Fruit fly (Drosophila melanogaster): Measurements from ENCODE around the gene CG4293.

CG4293 gene

DNA sequence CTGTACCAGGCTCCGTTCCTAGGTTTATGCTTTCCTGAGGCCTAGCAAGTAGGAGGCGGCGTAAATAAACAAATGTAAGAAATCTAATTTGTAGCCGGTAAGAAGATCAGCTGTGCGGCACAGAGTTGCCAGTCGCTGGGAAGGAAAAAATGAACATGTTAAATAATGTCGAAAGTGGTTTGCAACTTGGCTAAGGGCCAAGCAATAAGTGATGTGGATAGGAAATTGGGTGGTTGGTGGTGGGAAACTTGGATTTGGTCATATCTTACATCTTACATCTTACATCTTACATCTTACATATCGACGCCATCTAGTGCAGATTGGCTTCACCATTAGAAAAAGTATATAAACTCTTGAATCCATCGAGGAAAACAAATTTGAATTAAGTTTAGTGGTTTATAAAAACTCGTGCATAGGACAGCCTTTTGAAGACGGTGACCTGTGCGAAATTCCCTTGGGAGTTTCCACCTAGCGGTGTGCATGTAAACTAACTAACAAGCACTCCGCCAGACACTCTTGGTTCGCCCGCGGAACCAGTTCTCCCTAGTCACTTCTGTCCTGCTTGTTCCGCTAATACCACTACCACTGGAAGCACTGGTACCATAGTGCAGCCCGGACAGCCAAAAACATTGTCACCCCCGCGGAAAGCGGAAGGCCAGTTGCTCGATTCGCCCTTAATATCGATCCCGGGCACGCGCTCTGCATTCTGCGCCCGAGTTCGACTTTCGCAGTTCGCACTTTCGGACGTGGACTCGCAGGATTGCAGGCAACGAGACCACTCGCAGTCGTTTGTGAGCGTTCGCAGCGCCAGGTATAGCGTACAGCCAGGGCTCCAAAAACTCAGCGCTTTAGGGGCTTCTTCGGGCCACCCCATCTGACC, at the start of gene CG4293, which contains the start of gene Appl:
Gene CG4293, minus strand, starts transcription at position 568 of the 880 bp plus-strand sequence.
Gene Appl, plus strand, starts transcription at position 778 of the 880 bp plus-strand sequence.
- TF ChIP-seq CG7045 (GFP tag; optimal IDR thresholded peaks at IDR 0.05) (no peak), cnc (optimal IDR thresholded peaks at IDR 0.05) (no peak), Mnt (GFP tag; optimal IDR thresholded peaks at IDR 0.05) (no peak), Clk (GFP tag; optimal IDR thresholded peaks at IDR 0.05) (no peak), ovo (GFP tag; optimal IDR thresholded peaks at IDR 0.05) (no peak), CG12768 (GFP tag; optimal IDR thresholded peaks at IDR 0.05) (no peak), kay (GFP tag; ENCODE audit: borderline replicate concordance) (no peak), Crg-1 (GFP tag; optimal IDR thresholded peaks at IDR 0.05) (peak; percentile 14), CG1620 (GFP tag; optimal IDR thresholded peaks at IDR 0.05) (no peak), CG33017 (tag; optimal IDR thresholded peaks at IDR 0.05) (no peak), tj (GFP tag; optimal IDR thresholded peaks at IDR 0.05) (no peak), bab1 (GFP tag; optimal IDR thresholded peaks at IDR 0.05) (peak; percentile 23), pad (GFP tag; optimal IDR thresholded peaks at IDR 0.05) (no peak), CG14711 (tag; optimal IDR thresholded peaks at IDR 0.05) (peak; percentile 80), Hr96 (GFP tag; optimal IDR thresholded peaks at IDR 0.05) (peak; percentile 19), toe (GFP tag; optimal IDR thresholded peaks at IDR 0.05) (no peak), CG7101 (tag; optimal IDR thresholded peaks at IDR 0.05) (no peak), CG5204 (GFP tag; optimal IDR thresholded peaks at IDR 0.05) (no peak), CG11617 (GFP tag; optimal IDR thresholded peaks at IDR 0.05) (no peak), cic (GFP tag; optimal IDR thresholded peaks at IDR 0.05) (no peak)

DNA sequence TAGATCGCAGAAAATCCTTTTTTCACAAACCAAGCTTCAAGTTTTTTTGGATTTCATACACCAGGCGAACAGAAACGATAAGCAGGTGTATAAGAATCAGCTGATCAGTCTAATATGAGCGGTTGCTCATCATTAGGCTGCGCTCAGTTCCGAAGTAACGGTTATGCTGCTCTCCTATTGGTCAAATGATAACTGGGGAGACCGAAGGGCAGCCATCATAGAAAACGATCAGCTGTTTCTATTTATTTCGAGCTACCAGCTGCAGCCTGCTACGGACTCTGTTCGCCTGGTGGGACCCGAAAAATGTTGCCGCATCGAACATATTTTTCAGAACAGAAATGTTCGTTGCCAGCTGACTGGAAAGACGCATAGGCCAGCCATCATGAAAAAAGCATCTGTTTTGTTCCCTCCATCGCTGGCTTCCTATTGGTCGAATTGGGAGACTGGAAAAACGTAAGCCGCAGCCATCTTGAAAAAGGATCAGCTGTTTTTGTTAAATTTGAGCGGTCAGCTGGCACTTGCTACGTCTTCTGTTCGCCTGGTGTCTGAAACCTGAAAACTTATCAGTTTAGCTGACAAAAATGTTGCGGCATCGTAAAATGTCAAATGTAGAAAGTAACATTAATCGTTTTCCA, 16.4 kb upstream of the CG4293 start:
- TF ChIP-seq ovo (GFP tag; optimal IDR thresholded peaks at IDR 0.05) (peak; percentile 57), pad (GFP tag; optimal IDR thresholded peaks at IDR 0.05) (peak; percentile 93), CG12768 (GFP tag; optimal IDR thresholded peaks at IDR 0.05) (no peak), CG11617 (GFP tag; optimal IDR thresholded peaks at IDR 0.05) (no peak), CG7101 (tag; optimal IDR thresholded peaks at IDR 0.05) (no peak), CG33017 (tag; optimal IDR thresholded peaks at IDR 0.05) (no peak)

DNA sequence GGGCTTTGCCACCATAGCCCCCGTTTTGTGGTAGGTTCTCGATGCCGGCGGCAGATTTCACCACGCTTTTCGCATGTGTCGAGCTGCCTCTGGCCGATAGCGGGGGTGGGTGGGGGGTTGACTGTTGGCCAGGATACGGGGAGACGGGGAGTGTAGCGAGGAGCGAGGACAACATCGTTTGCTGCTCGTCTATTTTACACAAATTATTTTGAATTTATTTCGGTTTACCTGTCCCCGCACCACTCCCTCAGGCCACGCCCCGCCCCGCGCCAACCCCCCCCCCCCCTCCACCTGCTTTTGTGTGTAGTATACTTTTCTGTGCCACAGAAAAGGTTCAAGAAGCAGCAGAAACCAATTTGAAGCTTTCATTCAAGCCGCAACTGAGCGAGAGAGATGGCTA, 12.0 kb upstream of the CG4293 start:
- TF ChIP-seq cic (GFP tag; optimal IDR thresholded peaks at IDR 0.05): no peak
- peak; percentile 22 for TF ChIP-seq pad (GFP tag; optimal IDR thresholded peaks at IDR 0.05)

DNA sequence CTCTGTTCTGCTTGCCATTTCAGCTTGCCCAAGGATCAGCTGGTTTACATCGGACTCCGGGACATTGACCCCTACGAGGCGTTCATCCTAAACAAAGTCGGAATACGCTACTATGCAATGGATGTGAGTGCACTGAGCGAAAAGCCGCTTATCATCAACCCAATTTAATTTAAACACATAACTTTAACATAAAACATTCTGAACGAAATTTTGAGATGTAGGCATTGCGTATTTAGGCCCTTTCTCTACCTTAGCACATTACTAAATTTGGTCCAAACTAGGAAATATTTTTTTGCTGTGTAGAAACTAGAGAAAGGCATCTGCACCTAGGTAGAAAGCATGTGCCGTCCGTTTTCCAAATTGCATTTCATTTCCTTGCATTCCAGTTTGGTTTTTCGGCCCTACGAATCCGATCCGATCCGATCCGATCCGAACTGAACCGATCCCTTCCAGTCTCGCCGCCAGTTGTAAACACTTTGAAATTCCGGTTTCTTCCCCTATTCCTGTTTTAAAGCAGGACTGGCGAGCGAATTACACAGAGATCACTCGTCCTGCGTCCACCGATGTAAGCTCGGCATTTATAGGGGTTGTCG, 3.5 kb downstream of the CG4293 start:
- TF ChIP-seq bab1 (GFP tag; optimal IDR thresholded peaks at IDR 0.05): no peak
- TF ChIP-seq CG7045 (GFP tag; optimal IDR thresholded peaks at IDR 0.05): no peak
- no peak for TF ChIP-seq cnc (optimal IDR thresholded peaks at IDR 0.05)
- TF ChIP-seq Hr96 (GFP tag; optimal IDR thresholded peaks at IDR 0.05): no peak
- TF ChIP-seq CG12768 (GFP tag; optimal IDR thresholded peaks at IDR 0.05): no peak
- no peak for TF ChIP-seq tj (GFP tag; optimal IDR thresholded peaks at IDR 0.05)
- no peak for TF ChIP-seq Clk (GFP tag; optimal IDR thresholded peaks at IDR 0.05)
- no peak for TF ChIP-seq CG14711 (tag; optimal IDR thresholded peaks at IDR 0.05)
- no peak for TF ChIP-seq CG7101 (tag; optimal IDR thresholded peaks at IDR 0.05)
- TF ChIP-seq CG33017 (tag; optimal IDR thresholded peaks at IDR 0.05): no peak
- no peak for TF ChIP-seq pad (GFP tag; optimal IDR thresholded peaks at IDR 0.05)
- TF ChIP-seq kay (GFP tag; ENCODE audit: borderline replicate concordance): no peak
- no peak for TF ChIP-seq ovo (GFP tag; optimal IDR thresholded peaks at IDR 0.05)
- TF ChIP-seq CG5204 (GFP tag; optimal IDR thresholded peaks at IDR 0.05): no peak
- TF ChIP-seq Mnt (GFP tag; optimal IDR thresholded peaks at IDR 0.05): no peak
- no peak for TF ChIP-seq cic (GFP tag; optimal IDR thresholded peaks at IDR 0.05)

DNA sequence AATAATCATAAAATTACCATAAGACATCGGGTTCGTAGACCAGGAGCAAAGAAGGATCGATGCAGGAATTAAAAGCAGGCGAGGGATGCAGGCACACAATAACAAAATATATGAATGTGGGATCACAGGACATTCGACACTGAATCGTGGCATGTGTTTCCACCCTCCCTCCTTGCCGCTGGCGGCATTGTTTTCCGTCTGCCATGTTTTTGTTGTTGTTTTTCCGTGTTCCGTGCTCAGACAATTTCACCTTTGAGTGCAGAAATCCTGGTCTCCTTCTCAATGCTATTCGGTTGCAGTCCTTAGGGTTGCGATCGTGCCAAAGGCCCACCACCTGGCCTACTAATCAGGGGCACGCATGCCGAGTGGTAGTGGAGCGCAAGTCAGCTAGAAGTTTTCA, 4.5 kb downstream of the CG4293 start:
- TF ChIP-seq CG5204 (GFP tag; optimal IDR thresholded peaks at IDR 0.05) (no peak), CG7045 (GFP tag; optimal IDR thresholded peaks at IDR 0.05) (no peak)

DNA sequence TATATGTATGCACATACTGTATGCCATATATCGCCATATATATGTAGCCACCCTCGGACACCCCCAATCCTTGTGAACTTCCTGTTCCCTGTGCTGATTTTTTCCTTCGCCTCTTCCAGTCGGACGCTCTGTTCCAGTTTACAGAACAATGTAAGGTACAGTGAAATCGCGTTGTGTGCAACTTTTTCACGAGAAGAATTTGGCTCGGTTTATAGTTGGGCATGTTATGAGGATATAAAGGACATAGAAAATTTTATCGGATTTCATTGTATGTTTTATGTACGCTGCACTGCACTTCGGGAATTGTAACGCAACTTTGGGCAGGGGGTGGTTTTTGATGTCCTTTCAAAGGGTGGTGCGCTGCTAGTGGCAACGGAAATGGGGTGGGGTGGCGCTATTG, 5.8 kb downstream of the CG4293 start:
- TF ChIP-seq Clk (GFP tag; optimal IDR thresholded peaks at IDR 0.05) (no peak), CG33017 (tag; optimal IDR thresholded peaks at IDR 0.05) (no peak), CG14711 (tag; optimal IDR thresholded peaks at IDR 0.05) (no peak), toe (GFP tag; optimal IDR thresholded peaks at IDR 0.05) (no peak), Hr96 (GFP tag; optimal IDR thresholded peaks at IDR 0.05) (no peak), cnc (optimal IDR thresholded peaks at IDR 0.05) (no peak), CG7045 (GFP tag; optimal IDR thresholded peaks at IDR 0.05) (no peak), cic (GFP tag; optimal IDR thresholded peaks at IDR 0.05) (no peak), CG7101 (tag; optimal IDR thresholded peaks at IDR 0.05) (no peak), bab1 (GFP tag; optimal IDR thresholded peaks at IDR 0.05) (no peak), Crg-1 (GFP tag; optimal IDR thresholded peaks at IDR 0.05) (no peak), tj (GFP tag; optimal IDR thresholded peaks at IDR 0.05) (no peak), CG11617 (GFP tag; optimal IDR thresholded peaks at IDR 0.05) (no peak), CG1620 (GFP tag; optimal IDR thresholded peaks at IDR 0.05) (no peak), kay (GFP tag; ENCODE audit: borderline replicate concordance) (no peak), CG5204 (GFP tag; optimal IDR thresholded peaks at IDR 0.05) (no peak), pad (GFP tag; optimal IDR thresholded peaks at IDR 0.05) (no peak), ovo (GFP tag; optimal IDR thresholded peaks at IDR 0.05) (no peak), Mnt (GFP tag; optimal IDR thresholded peaks at IDR 0.05) (no peak), CG12768 (GFP tag; optimal IDR thresholded peaks at IDR 0.05) (no peak)
